Fruit fly (Drosophila melanogaster) ovary, adult (tissue): Measurements from ENCODE around the gene Aatf.

Source experiments
- CG17801 ChIP-seq: fragments of 200-800 bp; optimal IDR thresholded peaks from 2 replicates; lab custom pipeline; 2019; ENCODE audit warnings: missing biosample characterization, mild to moderate bottlenecking, missing genetic modification characterization, moderate library complexity; ENCODE audit not compliant: partially characterized antibody

Gene Aatf

dm6 chr2L:6747814-6748213 is 30.4 kb downstream of the Aatf start, which contains the start of gene CG44271:
Gene CG44271, minus strand, starts transcription at chr2L:6747914.
- TF ChIP-seq CG17801 (GFP tag; lab: Kevin White, UChicago), result no peak

dm6 chr2L:6751037-6751436 is 33.6 kb downstream of the Aatf start:
- no peak for TF ChIP-seq CG17801 (GFP tag; lab: Kevin White, UChicago)

dm6 chr2L:6759528-6759927 is 42.1 kb downstream of the Aatf start, which contains the start of gene CG11322:
Gene CG11322, minus strand, starts transcription at chr2L:6759628.
- TF ChIP-seq CG17801 (GFP tag; lab: Kevin White, UChicago), result no peak
